Fruit fly (Drosophila melanogaster): Measurements from ENCODE around the gene CG7840.

CG7840 gene

dm6 chr2L:8277561-8278201 is 27.7 kb upstream of the CG7840 start (continued):
- peak; percentile 87 for TF ChIP-seq sd (tag; optimal IDR thresholded peaks at IDR 0.05)
- TF ChIP-seq CG16815 (GFP tag; optimal IDR thresholded peaks at IDR 0.05) = peak; percentile 96
- peak; percentile 81 for TF ChIP-seq CG1792 (GFP tag; optimal IDR thresholded peaks at IDR 0.05)
- peak; percentile 96 for TF ChIP-seq odd (GFP tag; optimal IDR thresholded peaks at IDR 0.05)
- peak; percentile 11 to 62 for TF ChIP-seq insv (GFP tag; optimal IDR thresholded peaks at IDR 0.05)
- peak; percentile 99 for TF ChIP-seq oc (tag; optimal IDR thresholded peaks at IDR 0.05)
- peak; percentile 93 for TF ChIP-seq CG6854 (GFP tag; optimal IDR thresholded peaks at IDR 0.05)
- peak; percentile 94 for TF ChIP-seq Lhr (GFP tag; optimal IDR thresholded peaks at IDR 0.05)
- TF ChIP-seq z (GFP tag; IDR thresholded peaks at IDR 0.05) = peak; percentile 97
- TF ChIP-seq pan (optimal IDR thresholded peaks at IDR 0.05) = no peak
- TF ChIP-seq pan (GFP tag; optimal IDR thresholded peaks at IDR 0.05 in 1 of 2, IDR thresholded peaks at IDR 0.05 in 1 of 2) = peak in 1 of 2 experiments; percentile 99
- peak; percentile 97 for TF ChIP-seq BtbVII (GFP tag; optimal IDR thresholded peaks at IDR 0.05)
- TF ChIP-seq ci (GFP tag; IDR thresholded peaks at IDR 0.05) = peak; percentile 99
- TF ChIP-seq D19B (GFP tag; optimal IDR thresholded peaks at IDR 0.05) = peak; percentile 77
- TF ChIP-seq CG32532 (GFP tag; IDR thresholded peaks at IDR 0.05) = peak; percentile 97
- TF ChIP-seq tll (GFP tag; optimal IDR thresholded peaks at IDR 0.05) = peak in 1 of 2 experiments; percentile 18
- TF ChIP-seq Taf1 (GFP tag; IDR thresholded peaks at IDR 0.05) = peak; percentile 92
- peak; percentile 73 for TF ChIP-seq Nf-YC (tag; optimal IDR thresholded peaks at IDR 0.05)
- peak; percentile 90 for TF ChIP-seq twi (tag; optimal IDR thresholded peaks at IDR 0.05)
- peak; percentile 98 for TF ChIP-seq Atf6 (GFP tag; IDR thresholded peaks at IDR 0.05)
- no peak for TF ChIP-seq CG7963 (GFP tag; IDR thresholded peaks at IDR 0.05; ENCODE audit: partially characterized antibody)
- TF ChIP-seq Neu2 (GFP tag; optimal IDR thresholded peaks at IDR 0.05; ENCODE audit: borderline replicate concordance) = peak; percentile 72
- peak; percentile 80 for TF ChIP-seq HLH54F (GFP tag; optimal IDR thresholded peaks at IDR 0.05)
- peak; percentile 98 for TF ChIP-seq corto (GFP tag; optimal IDR thresholded peaks at IDR 0.05)
- peak; percentile 96 for TF ChIP-seq onecut (GFP tag; IDR thresholded peaks at IDR 0.05)
- peak; percentile 95 for TF ChIP-seq ssp (GFP tag; IDR thresholded peaks at IDR 0.05)
- no peak for TF ChIP-seq hth (optimal IDR thresholded peaks at IDR 0.05)
- TF ChIP-seq Hr78 (GFP tag; optimal IDR thresholded peaks at IDR 0.05) = peak in 1 of 2 experiments; percentile 86
- TF ChIP-seq CG34224 (GFP tag; IDR thresholded peaks at IDR 0.05; ENCODE audit: partially characterized antibody) = no peak
- TF ChIP-seq CG17385 (GFP tag; optimal IDR thresholded peaks at IDR 0.05) = peak; percentile 96
- peak; percentile 94 for TF ChIP-seq CG6683 (GFP tag; optimal IDR thresholded peaks at IDR 0.05)
- TF ChIP-seq CG33557 (GFP tag; optimal IDR thresholded peaks at IDR 0.05) = peak; percentile 98
- peak; percentile 81 for TF ChIP-seq sug (tag; optimal IDR thresholded peaks at IDR 0.05)
- peak; percentile 99 for TF ChIP-seq CG6689 (GFP tag; IDR thresholded peaks at IDR 0.05)
- peak; percentile 99 for TF ChIP-seq dysf (GFP tag; IDR thresholded peaks at IDR 0.05)
- TF ChIP-seq CG6272 (GFP tag; IDR thresholded peaks at IDR 0.05) = peak; percentile 95
- TF ChIP-seq esg (GFP tag; conservative IDR thresholded peaks at IDR 0.05) = peak; percentile 98
- TF ChIP-seq tup (GFP tag; optimal IDR thresholded peaks at IDR 0.05) = peak; percentile 97
- peak; percentile 87 for TF ChIP-seq CG13894 (tag; optimal IDR thresholded peaks at IDR 0.05)
- peak; percentile 100 for TF ChIP-seq Drgx (GFP tag; IDR thresholded peaks at IDR 0.05)
- peak; percentile 97 for TF ChIP-seq CG17829 (tag; optimal IDR thresholded peaks at IDR 0.05)
- TF ChIP-seq CG10267 (tag; optimal IDR thresholded peaks at IDR 0.05) = peak; percentile 98
- peak; percentile 91 for TF ChIP-seq HLHmδ (GFP tag; optimal IDR thresholded peaks at IDR 0.05)
- peak; percentile 92 for TF ChIP-seq Side (GFP tag; optimal IDR thresholded peaks at IDR 0.05)
- TF ChIP-seq CG16863 (GFP tag; optimal IDR thresholded peaks at IDR 0.05) = peak; percentile 88
- TF ChIP-seq CG7372 (GFP tag; IDR thresholded peaks at IDR 0.05) = peak; percentile 97
- TF ChIP-seq tap (tag; optimal IDR thresholded peaks at IDR 0.05) = peak; percentile 93
- peak; percentile 58 for TF ChIP-seq CG9876 (GFP tag; optimal IDR thresholded peaks at IDR 0.05)
- TF ChIP-seq jigr1 (GFP tag; IDR thresholded peaks at IDR 0.05) = peak; percentile 95

Data from whole organism, embryonic.